Worm (Caenorhabditis elegans): ENCODE measurements around the gene Y51B9A.7.

Y51B9A.7 gene

DNA sequence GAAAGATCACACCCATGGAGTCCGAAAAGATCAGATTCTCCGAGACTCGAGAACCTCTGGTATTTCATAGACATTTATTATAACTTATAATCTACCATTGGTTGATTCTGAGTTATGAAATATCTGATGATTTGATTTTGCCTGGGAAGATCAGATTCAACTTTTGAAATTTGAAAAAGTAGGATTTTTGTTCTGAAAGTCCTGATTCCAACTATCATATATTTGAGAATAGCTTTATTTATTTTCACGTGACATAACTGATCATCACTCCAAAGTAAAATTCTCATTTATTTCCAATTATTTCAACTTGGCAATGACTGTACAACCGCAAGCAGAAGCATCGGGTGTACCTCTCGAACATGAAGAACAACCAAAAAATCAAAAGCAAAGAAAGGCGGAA lies at the start of gene Y51B9A.7:
Gene Y51B9A.7, plus strand, starts transcription at position 301 of the 400 bp plus-strand sequence.
- TF ChIP-seq him-1 (tag; optimal IDR thresholded peaks at IDR 0.05) (no peak), dao-5 (tag; optimal IDR thresholded peaks at IDR 0.05) (no peak), W03F9.2 (tag; optimal IDR thresholded peaks at IDR 0.05) (no peak)

DNA sequence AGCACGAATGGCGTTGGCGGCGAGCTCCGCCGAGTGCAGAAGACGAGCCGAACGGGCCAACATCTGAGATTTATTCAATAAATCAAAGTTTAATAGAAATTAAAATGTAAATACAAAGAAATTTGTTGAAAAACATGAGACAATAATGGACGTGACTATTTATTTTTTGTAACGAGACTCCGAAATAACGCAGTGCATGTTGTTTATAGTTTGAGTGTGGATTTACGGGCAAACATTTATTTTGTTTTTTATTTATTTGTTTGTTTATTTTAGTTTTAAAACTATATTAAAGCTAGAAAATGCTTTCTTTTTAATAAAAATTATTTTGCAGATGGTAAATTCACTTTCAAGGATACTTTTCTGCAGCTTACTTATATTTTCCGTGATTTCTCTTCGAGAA lies 47.2 kb upstream of the Y51B9A.7 start, which contains the start of the genes sdhb-1 and cup-15:
Gene sdhb-1, minus strand, starts transcription at position 63 of the 400 bp plus-strand sequence.
Gene cup-15, plus strand, starts transcription at position 332 of the 400 bp plus-strand sequence.
- TF ChIP-seq him-1 (tag; optimal IDR thresholded peaks at IDR 0.05) (no peak), dao-5 (tag; optimal IDR thresholded peaks at IDR 0.05) (no peak), W03F9.2 (tag; optimal IDR thresholded peaks at IDR 0.05) (no peak)

DNA sequence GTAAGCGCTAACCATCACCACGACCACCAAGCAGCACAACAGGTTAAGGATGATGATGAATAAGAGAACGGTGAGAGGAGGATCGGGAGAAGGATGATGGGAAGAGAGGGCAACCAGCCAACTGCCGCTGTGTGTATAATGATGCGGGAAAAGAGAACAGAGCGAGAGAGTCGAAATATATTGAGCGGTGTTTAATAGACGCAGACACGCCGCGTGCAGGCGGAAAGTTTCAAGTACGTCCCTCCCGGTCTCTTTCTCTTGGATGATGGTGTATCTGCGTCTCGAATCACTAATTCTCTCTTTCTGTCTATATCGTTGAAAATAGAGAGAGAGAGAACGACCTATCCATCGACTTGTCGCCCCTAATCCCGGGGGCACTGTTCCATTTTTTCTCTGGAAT lies 43.1 kb upstream of the Y51B9A.7 start:
- no peak for TF ChIP-seq W03F9.2 (tag; optimal IDR thresholded peaks at IDR 0.05)
- no peak for TF ChIP-seq him-1 (tag; optimal IDR thresholded peaks at IDR 0.05)
- no peak for TF ChIP-seq dao-5 (tag; optimal IDR thresholded peaks at IDR 0.05)

DNA sequence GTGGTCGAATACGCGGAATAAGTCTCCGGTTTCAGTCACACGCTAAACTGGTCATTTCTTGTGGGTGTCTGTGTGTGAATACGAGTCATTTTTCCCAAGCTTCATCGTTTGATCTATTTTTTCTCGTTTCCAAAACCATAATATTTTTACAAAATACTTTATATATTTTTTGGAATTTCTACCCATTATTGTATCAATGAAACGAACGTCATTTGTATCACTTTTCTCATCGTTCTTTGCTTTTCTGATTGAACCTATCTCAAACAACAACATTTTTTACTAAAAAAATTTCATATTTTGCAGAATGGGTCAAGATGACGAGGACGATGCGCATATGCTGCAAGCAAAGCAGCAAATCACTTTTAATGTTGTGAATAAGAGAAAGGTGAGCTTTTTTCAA lies 41.6 kb upstream of the Y51B9A.7 start, which contains the start of gene mel-11:
Gene mel-11, plus strand, starts transcription at position 301 of the 400 bp plus-strand sequence.
- TF ChIP-seq W03F9.2 (tag; optimal IDR thresholded peaks at IDR 0.05) (no peak), dao-5 (tag; optimal IDR thresholded peaks at IDR 0.05) (no peak), him-1 (tag; optimal IDR thresholded peaks at IDR 0.05) (no peak)

DNA sequence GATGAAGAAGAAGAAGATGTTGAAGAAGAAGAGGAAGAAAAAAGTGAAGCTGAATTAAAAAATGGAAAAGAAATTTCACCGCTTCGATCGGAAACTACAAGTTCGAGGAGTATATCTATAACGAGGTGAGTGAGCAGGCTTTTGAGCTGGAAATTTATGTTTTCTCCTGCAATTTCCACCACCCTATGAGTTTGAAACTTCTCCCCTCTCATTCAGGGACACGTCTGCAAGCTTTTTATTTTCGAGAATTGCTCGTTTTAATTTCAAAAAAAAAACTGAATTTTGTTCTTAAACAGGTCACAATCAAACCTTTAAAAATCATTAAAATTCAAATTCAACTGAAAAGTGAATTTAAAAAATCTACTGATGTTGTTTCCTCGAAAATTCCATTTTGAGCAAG lies 37.6 kb upstream of the Y51B9A.7 start:
- TF ChIP-seq W03F9.2 (tag; optimal IDR thresholded peaks at IDR 0.05), result no peak
- no peak for TF ChIP-seq dao-5 (tag; optimal IDR thresholded peaks at IDR 0.05)
- no peak for TF ChIP-seq him-1 (tag; optimal IDR thresholded peaks at IDR 0.05)

DNA sequence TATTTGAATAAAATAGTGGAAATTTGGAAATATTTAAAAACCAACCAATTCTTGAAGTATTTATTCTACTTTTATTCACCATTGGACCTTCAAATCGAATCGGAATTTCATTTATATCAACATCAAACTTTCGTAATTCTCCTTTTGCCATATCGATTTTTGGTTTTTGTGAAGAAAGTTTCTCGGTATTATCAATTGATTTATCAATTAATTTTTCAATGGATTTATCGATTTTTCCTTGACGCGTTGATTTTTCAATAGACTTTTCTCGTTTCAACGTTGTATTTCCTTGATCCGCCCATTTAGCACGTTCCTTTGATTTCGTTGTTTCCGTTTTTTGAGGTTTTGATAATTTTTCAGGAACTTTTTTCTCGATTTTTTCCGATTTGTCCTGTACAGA lies 30.5 kb upstream of the Y51B9A.7 start:
- TF ChIP-seq W03F9.2 (tag; optimal IDR thresholded peaks at IDR 0.05) (no peak), him-1 (tag; optimal IDR thresholded peaks at IDR 0.05) (no peak), dao-5 (tag; optimal IDR thresholded peaks at IDR 0.05) (no peak)

DNA sequence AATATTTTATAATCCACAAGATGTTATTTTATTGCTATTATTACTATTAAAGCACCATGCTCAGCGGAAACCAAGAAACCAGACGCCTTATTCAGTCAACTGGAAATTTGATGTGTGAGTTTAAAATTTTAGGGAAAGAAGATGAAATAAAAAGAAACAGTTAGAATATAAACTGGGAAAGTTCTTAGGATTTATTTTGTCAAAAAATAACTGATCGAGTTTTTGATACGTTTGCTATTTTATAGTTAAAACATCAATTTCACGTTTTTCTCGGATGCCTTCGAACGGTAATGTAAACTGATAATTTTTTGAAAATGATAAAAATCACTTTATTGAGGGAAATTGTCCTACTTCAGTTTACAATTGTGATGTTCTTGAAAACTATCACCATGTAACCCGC lies 27.5 kb upstream of the Y51B9A.7 start, which contains the start of gene C06C3.3:
Gene C06C3.3, minus strand, starts transcription at position 101 of the 400 bp plus-strand sequence.
- TF ChIP-seq W03F9.2 (tag; optimal IDR thresholded peaks at IDR 0.05), result no peak
- TF ChIP-seq him-1 (tag; optimal IDR thresholded peaks at IDR 0.05), result no peak
- no peak for TF ChIP-seq dao-5 (tag; optimal IDR thresholded peaks at IDR 0.05)

DNA sequence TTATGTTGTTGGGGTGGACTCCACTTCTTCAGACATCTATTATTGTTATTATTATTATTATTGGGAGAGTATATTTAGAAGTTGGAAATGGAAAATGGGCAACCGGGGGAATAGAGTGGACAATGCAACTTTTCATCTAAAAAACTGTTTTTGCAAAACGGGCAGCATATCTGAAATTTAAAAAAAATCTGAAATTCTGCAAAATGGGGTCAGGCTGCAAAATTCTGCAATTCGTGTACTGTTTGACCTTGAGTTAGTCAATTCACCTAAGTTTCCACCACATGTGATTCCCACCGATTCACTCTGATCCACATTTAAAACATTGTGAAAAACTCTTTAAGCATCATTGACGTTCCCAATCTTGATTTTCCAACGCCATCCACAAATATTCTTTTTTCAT lies 26.9 kb upstream of the Y51B9A.7 start, which contains the start of gene C06C3.4:
Gene C06C3.4, plus strand, starts transcription at position 301 of the 400 bp plus-strand sequence.
- TF ChIP-seq him-1 (tag; optimal IDR thresholded peaks at IDR 0.05) (no peak), dao-5 (tag; optimal IDR thresholded peaks at IDR 0.05) (no peak), W03F9.2 (tag; optimal IDR thresholded peaks at IDR 0.05) (no peak)

DNA sequence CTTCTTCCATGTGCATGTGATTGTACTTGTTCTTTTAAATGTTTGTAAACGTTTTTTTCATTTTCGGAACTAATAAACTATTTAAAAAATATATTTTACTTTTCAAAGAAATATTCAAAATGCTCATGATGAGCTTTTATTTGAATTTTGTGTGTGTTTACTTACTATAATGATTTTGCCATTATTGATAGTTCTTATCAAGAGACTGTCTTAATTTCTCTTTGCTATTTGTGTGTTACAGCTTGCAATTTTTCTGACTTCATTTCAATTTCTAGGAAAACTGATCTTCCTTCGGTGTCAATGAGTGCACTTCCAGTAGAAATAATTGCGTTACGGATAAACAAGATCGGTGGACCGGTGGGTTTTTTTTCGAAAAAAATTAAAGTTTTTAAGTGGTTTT lies 25.0 kb upstream of the Y51B9A.7 start, which contains the start of gene C06C3.12:
Gene C06C3.12, plus strand, starts transcription at position 301 of the 400 bp plus-strand sequence.
- TF ChIP-seq dao-5 (tag; optimal IDR thresholded peaks at IDR 0.05), result no peak
- no peak for TF ChIP-seq him-1 (tag; optimal IDR thresholded peaks at IDR 0.05)
- no peak for TF ChIP-seq W03F9.2 (tag; optimal IDR thresholded peaks at IDR 0.05)

DNA sequence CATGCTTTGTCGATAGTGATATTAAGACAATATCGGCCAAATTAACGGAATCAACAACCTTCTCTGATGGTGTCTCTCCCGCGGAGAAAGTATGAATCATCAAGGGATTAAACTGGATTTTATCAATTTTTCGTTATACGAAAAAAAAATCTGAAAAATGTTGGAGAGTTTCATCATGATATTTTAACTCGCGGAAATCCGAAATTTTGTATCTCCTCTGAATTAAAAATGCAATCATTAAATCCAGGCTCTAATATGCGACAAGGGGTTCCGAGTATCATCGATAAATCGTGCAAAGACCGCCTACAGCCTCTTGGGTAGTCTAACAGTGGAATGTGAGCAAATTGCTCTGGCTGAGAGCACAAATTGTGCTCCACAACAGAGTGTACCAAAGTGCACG lies 22.7 kb upstream of the Y51B9A.7 start, which contains the start of gene C06C3.10:
Gene C06C3.10, minus strand, starts transcription at position 101 of the 400 bp plus-strand sequence.
- no peak for TF ChIP-seq him-1 (tag; optimal IDR thresholded peaks at IDR 0.05)
- no peak for TF ChIP-seq W03F9.2 (tag; optimal IDR thresholded peaks at IDR 0.05)
- no peak for TF ChIP-seq dao-5 (tag; optimal IDR thresholded peaks at IDR 0.05)

DNA sequence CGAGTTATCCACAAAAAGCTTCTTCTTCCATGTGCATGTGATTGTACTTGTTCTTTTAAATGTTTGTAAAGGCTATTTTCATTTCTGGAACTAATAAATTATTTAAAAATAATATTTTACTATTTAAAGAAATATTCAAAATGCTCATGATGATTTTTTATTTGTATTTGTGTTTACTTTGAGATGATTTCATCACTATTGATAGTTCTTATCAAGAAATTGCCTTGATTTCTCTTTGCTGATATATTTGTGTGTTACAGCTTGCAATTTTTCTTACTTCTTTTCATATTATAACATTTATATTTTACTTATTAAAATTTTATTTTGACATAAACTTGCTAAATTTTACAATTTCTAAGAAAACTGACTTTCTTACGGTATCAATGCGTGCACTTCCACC lies 21.7 kb upstream of the Y51B9A.7 start:
- no peak for TF ChIP-seq dao-5 (tag; optimal IDR thresholded peaks at IDR 0.05)
- TF ChIP-seq W03F9.2 (tag; optimal IDR thresholded peaks at IDR 0.05), result no peak
- TF ChIP-seq him-1 (tag; optimal IDR thresholded peaks at IDR 0.05), result no peak

DNA sequence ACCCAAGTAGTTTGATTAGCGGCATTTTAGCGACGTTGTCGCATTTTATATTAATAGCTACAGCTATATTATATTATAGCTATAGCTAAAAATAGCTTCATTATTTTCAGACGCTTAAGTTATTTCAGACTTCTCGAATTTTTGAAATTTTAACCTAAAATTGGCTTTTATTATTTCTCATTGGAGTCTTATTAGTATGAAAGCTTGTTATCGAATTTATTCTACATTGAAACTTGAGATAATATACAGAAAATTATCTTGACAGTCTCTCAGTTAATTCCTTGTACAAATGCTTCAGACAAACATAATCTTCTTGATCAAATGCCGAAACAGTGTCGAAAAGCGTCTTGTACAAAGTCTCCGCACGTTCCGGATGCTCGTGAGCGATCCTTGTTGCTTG lies 20.1 kb upstream of the Y51B9A.7 start, which contains the start of gene srh-48:
Gene srh-48, plus strand, starts transcription at position 301 of the 400 bp plus-strand sequence.
- TF ChIP-seq dao-5 (tag; optimal IDR thresholded peaks at IDR 0.05) (no peak), W03F9.2 (tag; optimal IDR thresholded peaks at IDR 0.05) (no peak), him-1 (tag; optimal IDR thresholded peaks at IDR 0.05) (no peak)

DNA sequence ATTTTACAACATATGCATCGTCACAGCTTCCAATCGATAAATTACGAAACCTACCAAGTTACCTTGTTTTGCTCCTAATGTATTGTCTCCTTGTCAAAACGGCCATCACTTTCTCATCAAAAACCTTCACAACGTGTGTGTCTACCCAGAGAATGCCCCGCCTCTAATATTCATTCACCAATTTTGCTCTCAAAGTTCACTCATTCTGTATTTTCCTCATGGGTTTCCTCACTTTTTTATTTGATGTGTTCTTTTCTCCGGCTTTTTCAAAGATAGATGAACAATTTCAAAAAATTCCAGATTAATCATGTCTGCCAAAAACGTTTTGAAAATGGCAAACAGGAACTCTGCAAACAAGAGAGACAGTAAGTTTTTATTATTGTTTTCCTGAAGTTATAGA lies 14.6 kb upstream of the Y51B9A.7 start, which contains the start of gene C06C3.7:
Gene C06C3.7, plus strand, starts transcription at position 301 of the 400 bp plus-strand sequence.
- TF ChIP-seq dao-5 (tag; optimal IDR thresholded peaks at IDR 0.05) (no peak), W03F9.2 (tag; optimal IDR thresholded peaks at IDR 0.05) (no peak), him-1 (tag; optimal IDR thresholded peaks at IDR 0.05) (no peak)

DNA sequence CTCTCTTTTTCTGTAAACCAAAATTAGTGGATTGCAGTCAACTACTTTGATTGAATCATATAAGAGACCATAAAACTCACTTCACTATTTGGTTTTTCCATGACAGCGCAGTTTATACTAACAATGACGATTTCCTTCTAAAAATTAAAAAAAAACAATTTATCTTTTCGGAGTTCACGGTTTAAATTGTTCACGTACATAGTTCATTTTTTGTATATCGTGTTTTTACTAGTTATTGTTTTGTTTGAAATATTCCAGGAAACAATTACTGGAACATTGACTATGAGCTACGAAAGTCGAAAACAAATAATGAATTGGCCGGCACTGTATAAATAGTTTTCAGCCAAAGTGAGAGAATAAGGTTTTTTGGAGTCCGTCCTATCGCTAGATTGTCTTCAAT lies 7.1 kb upstream of the Y51B9A.7 start, which contains the start of gene lido-17:
Gene lido-17, minus strand, starts transcription at position 101 of the 400 bp plus-strand sequence.
- TF ChIP-seq dao-5 (tag; optimal IDR thresholded peaks at IDR 0.05) (no peak), W03F9.2 (tag; optimal IDR thresholded peaks at IDR 0.05) (no peak), him-1 (tag; optimal IDR thresholded peaks at IDR 0.05) (no peak)

DNA sequence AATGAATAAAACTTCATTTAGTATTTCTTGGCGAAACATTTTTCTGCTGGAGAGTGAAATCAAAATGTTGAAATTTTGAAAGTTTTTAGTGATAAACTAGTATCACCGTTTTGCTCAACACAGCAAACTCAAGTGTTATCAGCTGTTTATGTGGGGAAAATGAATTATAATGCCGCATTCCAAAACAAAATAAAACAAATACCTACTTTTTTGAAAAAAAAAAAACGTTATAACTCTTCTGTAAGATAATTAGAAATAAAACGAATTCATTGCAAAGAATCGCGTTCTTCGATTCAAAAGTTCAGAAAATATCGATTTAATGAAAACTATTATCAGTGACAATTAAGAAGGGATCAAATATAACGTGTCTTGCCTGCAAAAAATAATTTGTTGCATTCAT lies 2.4 kb upstream of the Y51B9A.7 start, which contains the start of gene Y51B9A.9:
Gene Y51B9A.9, minus strand, starts transcription at position 101 of the 400 bp plus-strand sequence.
- TF ChIP-seq W03F9.2 (tag; optimal IDR thresholded peaks at IDR 0.05), result no peak
- TF ChIP-seq him-1 (tag; optimal IDR thresholded peaks at IDR 0.05), result no peak
- TF ChIP-seq dao-5 (tag; optimal IDR thresholded peaks at IDR 0.05), result no peak
